Fruit fly (Drosophila melanogaster): Measurements from ENCODE around the gene Hexo2.

- TF ChIP-seq OdsH (GFP tag; optimal IDR thresholded peaks at IDR 0.05) = no peak
- TF ChIP-seq esn (GFP tag; optimal IDR thresholded peaks at IDR 0.05) = no peak
- TF ChIP-seq CG6854 (GFP tag; optimal IDR thresholded peaks at IDR 0.05) = no peak
- TF ChIP-seq Sox102F (GFP tag; optimal IDR thresholded peaks at IDR 0.05) = no peak
Measured at dm6 chrX:8693520-8693919, 15.9 kb upstream of the Hexo2 start, which contains the start of gene CG11294.
